Worm (Caenorhabditis elegans) whole organism, L4 larva: ENCODE data around the gene F55B11.2.

Experiments
- F10B5.3 ChIP-seq: sonication (generic microtip); optimal IDR thresholded peaks from 2 replicates; lab custom pipeline; 2016; ENCODE audit warnings: mild to moderate bottlenecking, missing genetic modification characterization, missing compliant biosample characterization
- F37D6.2 ChIP-seq: sonication (generic microtip); optimal IDR thresholded peaks from 2 replicates; lab custom pipeline; 2016; ENCODE audit warnings: mild to moderate bottlenecking, missing genetic modification characterization, missing compliant biosample characterization
- T20F7.1 ChIP-seq: fragments of 200-800 bp; sonication (Bioruptor generic); optimal IDR thresholded peaks from 2 replicates; lab custom pipeline; 2018; ENCODE audit warnings: mild to moderate bottlenecking, missing genetic modification characterization, missing compliant biosample characterization
- T26A8.4 ChIP-seq: fragments of 200-800 bp; sonication (Bioruptor generic); IDR thresholded peaks from 2 replicates; pipeline ENCODE4 v1.3.6; 2022; ENCODE audit warnings: missing genetic modification characterization, missing compliant biosample characterization
- Y105C5A.15 ChIP-seq: fragments of 200-800 bp; sonication (Bioruptor generic); IDR thresholded peaks from 2 replicates; pipeline ENCODE4 v1.3.6; 2022; ENCODE audit warnings: missing genetic modification characterization, missing compliant biosample characterization
- Y75B8A.6 ChIP-seq: fragments of 200-800 bp; sonication (Bioruptor generic); IDR thresholded peaks from 2 replicates; pipeline ENCODE4 v1.3.6; 2022; ENCODE audit warnings: missing genetic modification reagents, missing genetic modification characterization, missing compliant biosample characterization
- aha-1 ChIP-seq: fragments of 150-350 bp; peaks from one replicate; lab custom pipeline; 2014; ENCODE audit warnings: missing biosample characterization, missing genetic modification characterization
- aly-2 ChIP-seq: sonication (generic microtip); optimal IDR thresholded peaks from 2 replicates; lab custom pipeline; 2018; ENCODE audit warnings: missing biosample characterization, missing genetic modification characterization
- ceh-20 ChIP-seq: fragments of 200-800 bp; sonication (Bioruptor generic); IDR thresholded peaks from 2 replicates; pipeline ENCODE4 v1.3.6; 2022; ENCODE audit warnings: missing genetic modification reagents, missing genetic modification characterization, missing compliant biosample characterization
- ceh-32 ChIP-seq: sonication (generic microtip); optimal IDR thresholded peaks from 2 replicates; lab custom pipeline; 2016; ENCODE audit warnings: mild to moderate bottlenecking, missing genetic modification characterization, missing compliant biosample characterization; ENCODE audit not compliant: poor library complexity
- ceh-44 ChIP-seq: fragments of 200-800 bp; sonication (Bioruptor generic); IDR thresholded peaks from 2 replicates; pipeline ENCODE4 v1.3.6; 2022; ENCODE audit warnings: missing genetic modification reagents, missing genetic modification characterization, missing compliant biosample characterization
- ceh-62 ChIP-seq: sonication (generic microtip); optimal IDR thresholded peaks from 2 replicates; lab custom pipeline; 2017; ENCODE audit warnings: missing biosample characterization, missing genetic modification characterization
- ces-1 ChIP-seq: fragments of 150-350 bp; sonication (generic microtip); optimal IDR thresholded peaks from 4 replicates; lab custom pipeline; 2014; ENCODE audit warnings: missing biosample characterization, missing genetic modification reagents, missing genetic modification characterization
- cey-2 ChIP-seq: sonication (generic microtip); optimal IDR thresholded peaks from 3 replicates; lab custom pipeline; 2017; ENCODE audit warnings: missing genetic modification characterization, mild to moderate bottlenecking, missing compliant biosample characterization, antibody characterized with exemption, borderline replicate concordance; ENCODE audit not compliant: insufficient read depth
- daf-16 ChIP-seq, 3 experiments: sonication (generic microtip); optimal IDR thresholded peaks; 2 replicates each; lab custom pipeline; 2016 to 2017; ENCODE audit warnings: missing genetic modification characterization in 3 of 3, missing genetic modification reagents in 3 of 3, mild to moderate bottlenecking in 2 of 3, missing compliant biosample characterization in 2 of 3, missing biosample characterization in 1 of 3, moderate library complexity in 1 of 3
- daf-8 ChIP-seq: fragments of 200-800 bp; sonication (Bioruptor generic); IDR thresholded peaks from 2 replicates; pipeline ENCODE4 v1.3.6; 2022; ENCODE audit warnings: missing genetic modification characterization, missing compliant biosample characterization
- dmd-6 ChIP-seq: fragments of 200-800 bp; sonication (Bioruptor generic); IDR thresholded peaks from 2 replicates; pipeline ENCODE4 v1.3.6; 2022; ENCODE audit warnings: missing genetic modification reagents, missing genetic modification characterization, missing compliant biosample characterization
- dmd-9 ChIP-seq: fragments of 200-800 bp; sonication (Bioruptor generic); IDR thresholded peaks from 2 replicates; pipeline ENCODE4 v1.3.6; 2022; ENCODE audit warnings: missing genetic modification reagents, missing genetic modification characterization, missing compliant biosample characterization
- duxl-1 ChIP-seq: sonication (generic microtip); optimal IDR thresholded peaks from 2 replicates; lab custom pipeline; 2016; ENCODE audit warnings: mild to moderate bottlenecking, missing genetic modification characterization, moderate library complexity, missing compliant biosample characterization; ENCODE audit not compliant: poor library complexity
- dve-1 ChIP-seq: sonication (generic microtip); optimal IDR thresholded peaks from 2 replicates; lab custom pipeline; 2017; ENCODE audit warnings: antibody characterized with exemption, mild to moderate bottlenecking, missing genetic modification characterization, missing compliant biosample characterization; ENCODE audit not compliant: insufficient read depth
- egl-27 ChIP-seq: sonication (generic microtip); optimal IDR thresholded peaks from 3 replicates; lab custom pipeline; 2017; ENCODE audit warnings: missing biosample characterization, missing genetic modification reagents, missing genetic modification characterization
- fkh-10 ChIP-seq: fragments of 150-350 bp; optimal IDR thresholded peaks from 2 replicates; lab custom pipeline; 2014; ENCODE audit warnings: missing biosample characterization, missing genetic modification reagents, missing genetic modification characterization
- hlh-30 ChIP-seq: sonication (generic microtip); optimal IDR thresholded peaks from 2 replicates; lab custom pipeline; 2017; ENCODE audit warnings: antibody characterized with exemption, mild to moderate bottlenecking, missing genetic modification characterization, missing compliant biosample characterization; ENCODE audit not compliant: insufficient read depth
- hmg-1.1 ChIP-seq: fragments of 200-800 bp; sonication (Bioruptor generic); IDR thresholded peaks from 2 replicates; pipeline ENCODE4 v1.3.6; 2022; ENCODE audit warnings: missing genetic modification reagents, missing genetic modification characterization, missing compliant biosample characterization
- lim-7 ChIP-seq: fragments of 200-800 bp; sonication (Bioruptor generic); IDR thresholded peaks from 2 replicates; pipeline ENCODE4 v1.3.6; 2022; ENCODE audit warnings: missing genetic modification characterization, missing compliant biosample characterization
- lin-1 ChIP-seq: fragments of 200-800 bp; sonication (Bioruptor generic); IDR thresholded peaks from 2 replicates; pipeline ENCODE4 v1.3.6; 2022; ENCODE audit warnings: missing genetic modification reagents, missing genetic modification characterization, missing compliant biosample characterization
- lin-29 ChIP-seq: fragments of 200-800 bp; sonication (Bioruptor generic); IDR thresholded peaks from 2 replicates; pipeline ENCODE4 v1.3.6; 2022; ENCODE audit warnings: missing genetic modification reagents, missing genetic modification characterization, missing compliant biosample characterization
- lin-38 ChIP-seq: fragments of 200-800 bp; sonication (Bioruptor generic); IDR thresholded peaks from 2 replicates; pipeline ENCODE4 v1.3.6; 2022; ENCODE audit warnings: missing genetic modification reagents, missing genetic modification characterization, missing compliant biosample characterization
- madf-5 ChIP-seq, 2 experiments: fragments of 200-800 bp; sonication (Bioruptor generic); IDR thresholded peaks; 2 replicates each; pipeline ENCODE4 v1.3.6; 2022; ENCODE audit warnings: missing compliant biosample characterization in 2 of 2, missing genetic modification characterization in 2 of 2
- madf-9 ChIP-seq: fragments of 200-800 bp; sonication (Bioruptor generic); conservative IDR thresholded peaks from 2 replicates; pipeline ENCODE4 v1.3.6; 2022; ENCODE audit warnings: missing genetic modification reagents, missing genetic modification characterization, missing compliant biosample characterization
- mdt-29 ChIP-seq: fragments of 200-800 bp; sonication (Bioruptor generic); IDR thresholded peaks from 2 replicates; pipeline ENCODE4 v1.3.6; 2022; ENCODE audit warnings: missing genetic modification reagents, missing genetic modification characterization, missing compliant biosample characterization
- nhr-10 ChIP-seq: fragments of 150-350 bp; optimal IDR thresholded peaks from 2 replicates; lab custom pipeline; 2014; ENCODE audit warnings: missing biosample characterization, missing genetic modification characterization
- nhr-102 ChIP-seq: sonication (generic microtip); optimal IDR thresholded peaks from 2 replicates; lab custom pipeline; 2016; ENCODE audit warnings: mild to moderate bottlenecking, missing genetic modification characterization, moderate library complexity, missing compliant biosample characterization
- nhr-111 ChIP-seq: fragments of 200-800 bp; sonication (Bioruptor generic); optimal IDR thresholded peaks from 2 replicates; lab custom pipeline; 2018; ENCODE audit warnings: mild to moderate bottlenecking, missing genetic modification characterization, missing compliant biosample characterization
- nhr-28 ChIP-seq: fragments of 150-350 bp; optimal IDR thresholded peaks from 2 replicates; lab custom pipeline; 2014; ENCODE audit warnings: missing biosample characterization, missing genetic modification characterization
- nhr-41 ChIP-seq: fragments of 200-800 bp; sonication (Bioruptor generic); IDR thresholded peaks from 2 replicates; pipeline ENCODE4 v1.3.6; 2022; ENCODE audit warnings: missing genetic modification reagents, missing genetic modification characterization, missing compliant biosample characterization
- nhr-48 ChIP-seq: sonication (generic microtip); optimal IDR thresholded peaks from 2 replicates; lab custom pipeline; 2016; ENCODE audit warnings: mild to moderate bottlenecking, missing genetic modification characterization, missing compliant biosample characterization
- nhr-77 ChIP-seq: fragments of 150-350 bp; optimal IDR thresholded peaks from 2 replicates; lab custom pipeline; 2014; ENCODE audit warnings: missing biosample characterization, missing genetic modification characterization
- pqm-1 ChIP-seq: sonication (generic microtip); optimal IDR thresholded peaks from 2 replicates; lab custom pipeline; 2017; ENCODE audit warnings: missing biosample characterization, missing genetic modification characterization
- saeg-2 ChIP-seq: fragments of 200-800 bp; sonication (Bioruptor generic); IDR thresholded peaks from 2 replicates; pipeline ENCODE4 v1.3.6; 2022; ENCODE audit warnings: missing genetic modification reagents, missing genetic modification characterization, missing compliant biosample characterization
- sdz-12 ChIP-seq: fragments of 200-800 bp; sonication (Bioruptor generic); optimal IDR thresholded peaks from 2 replicates; lab custom pipeline; 2018; ENCODE audit warnings: mild to moderate bottlenecking, missing genetic modification characterization, missing compliant biosample characterization
- set-16 ChIP-seq: fragments of 200-800 bp; sonication (Bioruptor generic); IDR thresholded peaks from 2 replicates; pipeline ENCODE4 v1.3.6; 2022; ENCODE audit warnings: missing genetic modification reagents, missing genetic modification characterization, missing compliant biosample characterization
- snpc-1.2 ChIP-seq: fragments of 200-800 bp; sonication (Bioruptor generic); IDR thresholded peaks from 2 replicates; pipeline ENCODE4 v1.3.6; 2022; ENCODE audit warnings: missing genetic modification reagents, missing genetic modification characterization, missing compliant biosample characterization
- spr-1 ChIP-seq: sonication (generic microtip); optimal IDR thresholded peaks from 2 replicates; lab custom pipeline; 2016; ENCODE audit warnings: mild to moderate bottlenecking, missing genetic modification characterization, missing compliant biosample characterization
- spr-3 ChIP-seq: fragments of 200-800 bp; sonication (Bioruptor generic); optimal IDR thresholded peaks from 2 replicates; lab custom pipeline; 2018; ENCODE audit warnings: mild to moderate bottlenecking, missing genetic modification characterization, missing compliant biosample characterization
- tra-1 ChIP-seq: fragments of 200-800 bp; sonication (Bioruptor generic); IDR thresholded peaks from 2 replicates; pipeline ENCODE4 v1.3.6; 2022; ENCODE audit warnings: missing genetic modification reagents, missing genetic modification characterization, missing compliant biosample characterization
- unc-130 ChIP-seq: sonication (generic microtip); optimal IDR thresholded peaks from 2 replicates; lab custom pipeline; 2016; ENCODE audit warnings: missing genetic modification reagents, missing genetic modification characterization, missing compliant biosample characterization
- unc-62 ChIP-seq, 3 experiments: fragments of 150-350 bp in 1 of 3; sonication (generic microtip); optimal IDR thresholded peaks in 2 of 3; peaks in 1 of 3; 1 replicate in 1 of 3; 2 replicates in 2 of 3; lab custom pipeline; 2014 to 2017; ENCODE audit warnings: missing biosample characterization in 3 of 3, missing genetic modification characterization in 3 of 3, missing genetic modification reagents in 3 of 3, missing genotype in 1 of 3
- zfp-3 ChIP-seq: fragments of 200-800 bp; sonication (Bioruptor generic); conservative IDR thresholded peaks from 2 replicates; pipeline ENCODE4 v1.3.6; 2022; ENCODE audit warnings: missing genetic modification reagents, missing genetic modification characterization, missing compliant biosample characterization
- ztf-7 ChIP-seq: fragments of 150-350 bp; optimal IDR thresholded peaks from 2 replicates; lab custom pipeline; 2014; ENCODE audit warnings: missing biosample characterization, missing genetic modification characterization

The F55B11.2 gene

ce11 chrIV:14414200-14414599 is 8.9 kb downstream of the F55B11.2 start (continued):
- TF ChIP-seq ceh-44 (GFP tag; lab: Robert Waterston, UW) (no peak), F37D6.2 (no peak), F10B5.3 (tag; lab: Kevin White, UChicago) (no peak), pqm-1 (peak; percentile 99), saeg-2 (GFP tag; lab: Robert Waterston, UW) (no peak), unc-62 (GFP tag; optimal IDR thresholded peaks at IDR 0.05 in 1 of 2; lab: Kevin White, UChicago) (no peak), unc-62 (tag; optimal IDR thresholded peaks at IDR 0.05; lab: Kevin White, UChicago) (no peak), dve-1 (peak; percentile 98), spr-1 (no peak), madf-9 (GFP tag; lab: Robert Waterston, UW) (no peak), nhr-77 (tag; lab: Kevin White, UChicago) (peak; percentile 68), nhr-102 (tag; lab: Kevin White, UChicago) (peak; percentile 70), nhr-48 (tag; lab: Kevin White, UChicago) (peak; percentile 65), aly-2 (tag; lab: Kevin White, UChicago) (no peak), fkh-10 (GFP tag; lab: Kevin White, UChicago) (no peak), lim-7 (GFP tag; lab: Robert Waterston, UW) (no peak), duxl-1 (tag; lab: Kevin White, UChicago) (no peak), T26A8.4 (GFP tag; lab: Robert Waterston, UW) (no peak), nhr-28 (tag; lab: Kevin White, UChicago) (peak; percentile 87), Y75B8A.6 (no peak), aha-1 (tag; lab: Kevin White, UChicago) (no peak), ceh-62 (no peak), nhr-111 (GFP tag; lab: Kevin White, UChicago) (no peak), ztf-7 (tag; lab: Kevin White, UChicago) (peak; percentile 69), lin-38 (GFP tag; lab: Robert Waterston, UW) (no peak), spr-3 (GFP tag; lab: Kevin White, UChicago) (no peak), lin-1 (GFP tag; lab: Robert Waterston, UW) (peak; percentile 88), nhr-10 (tag; lab: Kevin White, UChicago) (no peak), hlh-30 (tag; lab: Kevin White, UChicago) (peak; percentile 65), sdz-12 (GFP tag; lab: Kevin White, UChicago) (no peak), hmg-1.1 (GFP tag; lab: Robert Waterston, UW) (no peak), lin-29 (no peak), daf-16 (GFP tag; optimal IDR thresholded peaks at IDR 0.05; lab: Kevin White, UChicago) (peak in 1 of 2 experiments; percentile 46), daf-16 (tag; optimal IDR thresholded peaks at IDR 0.05; lab: Kevin White, UChicago) (peak; percentile 93), ces-1 (no peak), dmd-9 (GFP tag; lab: Robert Waterston, UW) (no peak), ceh-32 (tag; lab: Kevin White, UChicago) (no peak), set-16 (GFP tag; lab: Robert Waterston, UW) (no peak), Y105C5A.15 (GFP tag; lab: Robert Waterston, UW) (no peak), mdt-29 (no peak), dmd-6 (GFP tag; lab: Robert Waterston, UW) (peak; percentile 99), ceh-20 (GFP tag; lab: Robert Waterston, UW) (no peak), nhr-41 (GFP tag; lab: Robert Waterston, UW) (no peak), T20F7.1 (GFP tag; lab: Kevin White, UChicago) (peak; percentile 24), cey-2 (tag; lab: Kevin White, UChicago) (peak; percentile 75), zfp-3 (GFP tag; lab: Robert Waterston, UW) (no peak), snpc-1.2 (no peak), madf-5 (GFP tag; IDR thresholded peaks at IDR 0.05; lab: Robert Waterston, UW) (no peak), daf-8 (no peak), unc-130 (GFP tag; lab: Kevin White, UChicago) (no peak), tra-1 (GFP tag; lab: Robert Waterston, UW) (peak; percentile 89), egl-27 (tag; lab: Kevin White, UChicago) (no peak)
